Worm (Caenorhabditis elegans) whole organism, L3 larva: ENCODE data around the gene acl-4.
A peak's percentile ranks its signal among the peaks of the same experiment; 100 is the strongest.

Source experiments
- R02D3.7 ChIP-seq: fragments of 150-350 bp; optimal IDR thresholded peaks from 2 replicates; lab custom pipeline; 2014; ENCODE audit warnings: missing biosample characterization, missing genetic modification characterization
- ZK546.5 ChIP-seq: sonication (generic microtip); optimal IDR thresholded peaks from 2 replicates; lab custom pipeline; 2017; ENCODE audit warnings: missing biosample characterization, missing genetic modification characterization
- ama-1 ChIP-seq: fragments of 150-350 bp; optimal IDR thresholded peaks from 2 replicates; lab custom pipeline; 2018
- ceh-16 ChIP-seq: sonication (generic microtip); optimal IDR thresholded peaks from 2 replicates; lab custom pipeline; 2017; ENCODE audit warnings: missing biosample characterization, missing genetic modification characterization
- ceh-28 ChIP-seq: fragments of 150-350 bp; optimal IDR thresholded peaks from 2 replicates; lab custom pipeline; 2014; ENCODE audit warnings: missing biosample characterization, missing genetic modification reagents, missing genetic modification characterization
- ceh-82 ChIP-seq: fragments of 150-350 bp; optimal IDR thresholded peaks from 2 replicates; lab custom pipeline; 2014; ENCODE audit warnings: missing biosample characterization, missing genetic modification characterization
- ceh-9 ChIP-seq: sonication (generic microtip); optimal IDR thresholded peaks from 2 replicates; lab custom pipeline; 2018; ENCODE audit warnings: missing biosample characterization, missing genetic modification characterization
- egl-5 ChIP-seq: fragments of 150-350 bp; optimal IDR thresholded peaks from 2 replicates; lab custom pipeline; 2017; ENCODE audit warnings: missing biosample characterization, missing genetic modification reagents, missing genetic modification characterization, inconsistent platforms
- elt-1 ChIP-seq: fragments of 150-350 bp; optimal IDR thresholded peaks from 2 replicates; lab custom pipeline; 2014; ENCODE audit warnings: missing biosample characterization, missing genetic modification characterization
- elt-3 ChIP-seq, 3 experiments: fragments of 150-350 bp in 1 of 3; sonication (generic microtip) in 2 of 3; optimal IDR thresholded peaks; 2 replicates in 2 of 3; 4 replicates in 1 of 3; lab custom pipeline; 2014 to 2017; ENCODE audit warnings: missing biosample characterization in 3 of 3, missing genetic modification characterization in 3 of 3
- eor-1 ChIP-seq, 2 experiments: fragments of 150-350 bp; optimal IDR thresholded peaks; 2 replicates each; lab custom pipeline; 2014 to 2018; ENCODE audit warnings: missing biosample characterization in 2 of 2, missing genetic modification characterization in 2 of 2
- fkh-10 ChIP-seq: sonication (generic microtip); optimal IDR thresholded peaks from 2 replicates; lab custom pipeline; 2017; ENCODE audit warnings: missing biosample characterization, missing genetic modification reagents, missing genetic modification characterization
- fkh-2 ChIP-seq: fragments of 150-350 bp; optimal IDR thresholded peaks from 2 replicates; lab custom pipeline; 2014; ENCODE audit warnings: missing biosample characterization, missing genetic modification reagents, missing genetic modification characterization
- fos-1 ChIP-seq: fragments of 150-350 bp; optimal IDR thresholded peaks from 2 replicates; lab custom pipeline; 2014; ENCODE audit warnings: missing biosample characterization, missing genetic modification characterization
- jun-1 ChIP-seq: fragments of 150-350 bp; optimal IDR thresholded peaks from 2 replicates; lab custom pipeline; 2014; ENCODE audit warnings: missing biosample characterization, missing genetic modification reagents, missing genetic modification characterization
- lin-15B ChIP-seq: fragments of 150-350 bp; optimal IDR thresholded peaks from 2 replicates; lab custom pipeline; 2014; ENCODE audit warnings: missing biosample characterization, missing genetic modification characterization
- lin-39 ChIP-seq: fragments of 150-350 bp; optimal IDR thresholded peaks from 2 replicates; lab custom pipeline; 2018; ENCODE audit warnings: missing biosample characterization, missing genetic modification reagents, missing genetic modification characterization
- lsy-12 ChIP-seq: sonication (generic microtip); optimal IDR thresholded peaks from 2 replicates; lab custom pipeline; 2016; ENCODE audit warnings: mild to moderate bottlenecking, missing genetic modification characterization, missing compliant biosample characterization
- mdl-1 ChIP-seq: fragments of 150-350 bp; optimal IDR thresholded peaks from 2 replicates; lab custom pipeline; 2014; ENCODE audit warnings: missing biosample characterization, missing genetic modification characterization
- mml-1 ChIP-seq: fragments of 150-350 bp; sonication (generic microtip); optimal IDR thresholded peaks from 3 replicates; lab custom pipeline; 2014; ENCODE audit warnings: missing biosample characterization, missing genetic modification characterization
- nfya-1 ChIP-seq: sonication (generic microtip); optimal IDR thresholded peaks from 2 replicates; lab custom pipeline; 2017; ENCODE audit warnings: missing genetic modification characterization, mild to moderate bottlenecking, missing compliant biosample characterization, antibody characterized with exemption, moderate library complexity; ENCODE audit not compliant: insufficient read depth
- nhr-12 ChIP-seq: fragments of 150-350 bp; optimal IDR thresholded peaks from 2 replicates; lab custom pipeline; 2014; ENCODE audit warnings: missing biosample characterization, missing genetic modification characterization
- nhr-23 ChIP-seq: fragments of 150-350 bp; optimal IDR thresholded peaks from 2 replicates; lab custom pipeline; 2014; ENCODE audit warnings: missing biosample characterization, missing genetic modification reagents, missing genetic modification characterization
- nhr-237 ChIP-seq: fragments of 150-350 bp; optimal IDR thresholded peaks from 2 replicates; lab custom pipeline; 2014; ENCODE audit warnings: missing biosample characterization, missing genetic modification characterization
- nhr-28 ChIP-seq: fragments of 150-350 bp; optimal IDR thresholded peaks from 2 replicates; lab custom pipeline; 2014; ENCODE audit warnings: missing biosample characterization, missing genetic modification characterization
- nhr-43 ChIP-seq: sonication (generic microtip); optimal IDR thresholded peaks from 2 replicates; lab custom pipeline; 2016; ENCODE audit warnings: mild to moderate bottlenecking, missing genetic modification characterization, missing compliant biosample characterization; ENCODE audit not compliant: poor library complexity, severe bottlenecking
- pha-4 ChIP-seq: fragments of 150-350 bp; optimal IDR thresholded peaks from 2 replicates; lab custom pipeline; 2014; ENCODE audit warnings: missing biosample characterization, missing genetic modification reagents, missing genetic modification characterization
- sea-2 ChIP-seq: fragments of 150-350 bp; sonication (generic microtip); optimal IDR thresholded peaks from 4 replicates; lab custom pipeline; 2014; ENCODE audit warnings: missing biosample characterization, missing genetic modification reagents, missing genetic modification characterization
- skn-1 ChIP-seq: fragments of 150-350 bp; optimal IDR thresholded peaks from 2 replicates; lab custom pipeline; 2014; ENCODE audit warnings: missing biosample characterization, missing genetic modification characterization
- snpc-4 ChIP-seq: fragments of 150-350 bp; optimal IDR thresholded peaks from 2 replicates; lab custom pipeline; 2014; ENCODE audit warnings: missing biosample characterization, missing genetic modification characterization
- tbx-2 ChIP-seq: sonication (generic microtip); optimal IDR thresholded peaks from 2 replicates; lab custom pipeline; 2016; ENCODE audit warnings: mild to moderate bottlenecking, missing genetic modification characterization, missing compliant biosample characterization
- unc-39 ChIP-seq: sonication (generic microtip); optimal IDR thresholded peaks from 4 replicates; lab custom pipeline; 2017; ENCODE audit warnings: missing biosample characterization, missing genetic modification characterization
- zag-1 ChIP-seq: fragments of 150-350 bp; optimal IDR thresholded peaks from 2 replicates; lab custom pipeline; 2014; ENCODE audit warnings: missing biosample characterization, missing genetic modification characterization
- ztf-11 ChIP-seq: fragments of 150-350 bp; optimal IDR thresholded peaks from 2 replicates; lab custom pipeline; 2014; ENCODE audit warnings: missing biosample characterization, missing genetic modification characterization
- ztf-4 ChIP-seq: fragments of 150-350 bp; optimal IDR thresholded peaks from 2 replicates; lab custom pipeline; 2014; ENCODE audit warnings: missing biosample characterization, missing genetic modification characterization

acl-4 gene

DNA sequence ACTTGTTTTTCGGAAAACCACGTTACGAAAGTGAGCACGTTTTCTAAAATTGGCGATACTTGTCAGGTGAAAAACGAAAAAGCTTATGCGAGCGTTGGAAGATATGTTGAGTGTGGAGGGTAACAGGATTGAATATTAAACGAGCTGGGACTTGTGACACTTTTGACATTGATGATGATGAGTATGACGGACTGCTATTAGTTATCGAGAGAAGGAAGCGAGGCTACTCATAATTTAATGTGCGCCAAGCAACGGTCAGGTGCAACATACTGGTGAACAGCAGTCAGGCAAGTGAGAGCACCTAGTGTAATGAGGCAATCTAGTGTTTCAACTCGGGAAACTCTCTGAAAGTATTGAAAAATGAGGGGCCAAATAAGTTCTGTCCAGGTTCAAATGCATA is 20.0 kb downstream of the acl-4 start:
- no peak for TF ChIP-seq lin-15B (tag; lab: Kevin White, UChicago)
- TF ChIP-seq ztf-4 (tag; lab: Kevin White, UChicago): no peak
- TF ChIP-seq lin-39 (tag; lab: Kevin White, UChicago): no peak
- TF ChIP-seq fos-1: no peak
- no peak for TF ChIP-seq nhr-237
- no peak for TF ChIP-seq ceh-82 (tag; lab: Kevin White, UChicago)
- TF ChIP-seq mml-1 (tag; lab: Kevin White, UChicago): no peak
- TF ChIP-seq ZK546.5: no peak
- TF ChIP-seq ceh-9: no peak
- no peak for TF ChIP-seq nfya-1 (tag; lab: Kevin White, UChicago)

DNA sequence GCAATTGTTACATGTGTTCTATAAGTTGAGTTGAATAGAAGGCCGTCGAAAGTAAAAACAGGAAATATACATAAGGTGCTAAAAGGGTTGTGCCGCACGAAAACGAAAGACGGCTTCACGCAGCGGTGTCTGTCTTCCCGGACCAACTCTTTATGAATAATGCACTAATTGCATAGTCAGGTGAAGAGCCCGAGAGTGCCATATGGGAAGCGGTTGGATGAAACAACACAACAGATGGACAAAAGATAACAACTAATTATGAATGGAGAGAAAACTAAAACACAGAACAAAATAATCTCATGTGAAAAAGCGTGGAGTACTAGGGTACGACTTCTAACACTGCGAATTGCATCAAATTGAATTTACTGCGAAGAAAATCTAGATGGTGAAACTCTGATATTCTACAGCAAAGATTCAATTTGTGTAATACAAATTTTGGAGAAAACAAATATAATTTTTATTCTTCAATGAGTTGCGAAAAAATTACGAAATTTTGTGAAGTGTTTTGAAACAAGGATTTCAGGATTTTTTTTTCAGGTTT is 21.3 kb downstream of the acl-4 start:
- no peak for TF ChIP-seq ZK546.5
- no peak for TF ChIP-seq ceh-16 (tag; lab: Kevin White, UChicago)
- TF ChIP-seq egl-5 (tag; lab: Kevin White, UChicago): no peak
- TF ChIP-seq nhr-23 (tag; lab: Kevin White, UChicago): no peak
- no peak for TF ChIP-seq pha-4 (tag; lab: Kevin White, UChicago)
- TF ChIP-seq ceh-9: no peak
- TF ChIP-seq zag-1: no peak
- TF ChIP-seq nhr-237: no peak
- TF ChIP-seq, all 47 proteins: peak for 0

DNA sequence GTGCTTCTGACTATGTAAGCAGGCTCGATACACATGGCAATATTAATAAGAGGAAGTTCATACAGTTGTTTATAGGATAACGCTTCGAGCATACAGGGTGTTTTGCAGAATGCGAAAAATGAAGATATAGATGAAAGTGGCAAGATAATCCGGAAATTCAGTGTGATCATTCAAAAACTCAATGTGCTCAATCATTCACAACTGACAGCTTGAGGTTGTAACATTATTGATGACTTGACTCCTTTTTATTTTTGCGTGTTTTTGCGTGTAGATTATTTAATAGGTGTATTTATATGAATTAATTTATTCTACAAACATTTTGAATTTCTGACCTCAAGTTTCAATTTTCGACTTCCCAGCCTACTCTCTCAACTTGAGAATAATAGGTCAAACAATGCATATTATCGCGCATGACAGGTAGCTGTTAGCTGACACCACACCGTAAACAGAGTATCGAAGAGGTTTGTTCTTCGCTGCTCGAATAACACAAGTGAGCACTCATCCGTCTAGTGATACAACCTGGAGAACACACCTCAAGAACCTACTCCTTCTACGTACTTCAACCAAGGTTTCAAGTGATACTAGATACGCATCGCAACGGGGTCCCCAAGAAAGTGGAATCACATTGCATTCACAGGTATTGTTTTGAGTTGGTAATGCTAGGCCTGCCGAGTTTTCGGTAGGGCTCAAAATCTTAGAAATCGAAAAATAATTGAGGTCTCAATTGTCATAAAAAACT is 22.9 kb downstream of the acl-4 start:
- TF ChIP-seq lin-15B (tag; lab: Kevin White, UChicago) (no peak), snpc-4 (tag; lab: Kevin White, UChicago) (no peak), R02D3.7 (no peak), tbx-2 (no peak), skn-1 (tag; lab: Kevin White, UChicago) (no peak)
- TF ChIP-seq, all 47 proteins: peak for 0

DNA sequence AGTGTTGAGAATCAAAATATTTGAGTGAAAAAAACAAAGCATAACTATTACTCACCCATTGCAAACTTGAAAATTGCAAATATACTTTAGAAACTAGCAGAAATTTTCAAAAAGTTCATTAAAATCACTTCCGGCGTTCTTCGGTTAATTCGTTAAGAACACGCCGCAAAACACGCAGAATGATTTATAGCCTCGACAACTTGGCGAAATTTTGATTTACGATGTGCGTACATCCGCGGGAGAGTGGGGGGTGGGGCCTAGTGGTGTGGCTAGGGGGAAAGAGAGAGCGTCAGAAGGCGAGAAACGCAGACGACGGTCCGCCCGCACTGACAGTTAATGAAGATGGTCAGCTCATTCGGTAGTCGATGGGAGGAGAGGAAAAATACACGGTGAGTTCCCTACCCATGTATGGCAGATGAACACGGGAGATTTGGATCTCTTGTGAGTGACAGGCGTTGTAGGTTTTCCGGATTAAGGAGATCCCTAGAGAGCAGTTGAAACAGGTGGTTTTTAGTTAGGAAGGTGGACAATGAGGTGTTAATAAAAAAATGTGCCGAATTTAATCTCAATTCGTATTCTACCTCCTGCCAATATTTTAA is 24.0 kb downstream of the acl-4 start, which contains the start of gene igcm-4:
TSS of gene igcm-4 (minus strand) at position 237 of the 599 bp plus-strand sequence.
- no peak for TF ChIP-seq fos-1
- peak; percentile 14 for TF ChIP-seq lin-39 (tag; lab: Kevin White, UChicago)
- TF ChIP-seq ztf-11 (tag; lab: Kevin White, UChicago): no peak

DNA sequence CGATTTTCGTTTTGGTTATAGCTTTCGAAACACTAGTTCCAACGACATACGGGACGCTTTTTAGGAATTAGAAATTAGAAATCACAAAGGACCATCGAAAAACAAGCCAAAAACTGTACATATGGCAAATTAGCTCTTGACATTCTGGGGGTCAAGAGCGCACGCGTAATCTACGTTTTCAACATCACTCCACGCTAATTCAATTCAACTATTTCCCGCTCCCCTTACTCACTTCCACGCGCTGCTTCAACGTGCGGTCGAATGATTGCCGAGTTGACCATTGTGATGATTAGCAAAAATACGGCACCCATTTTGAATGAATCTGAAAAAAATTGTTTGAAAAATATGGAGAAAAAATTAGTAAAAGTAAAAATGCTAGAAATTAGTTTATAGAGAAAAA is 24.6 kb downstream of the acl-4 start:
- no peak for TF ChIP-seq ceh-16 (tag; lab: Kevin White, UChicago)
- TF ChIP-seq snpc-4 (tag; lab: Kevin White, UChicago): no peak
- no peak for TF ChIP-seq mdl-1 (tag; lab: Kevin White, UChicago)
- no peak for TF ChIP-seq egl-5 (tag; lab: Kevin White, UChicago)
- no peak for TF ChIP-seq ztf-11 (tag; lab: Kevin White, UChicago)
- TF ChIP-seq elt-3 (tag; optimal IDR thresholded peaks at IDR 0.05; lab: Kevin White, UChicago): no peak
- TF ChIP-seq fkh-10 (GFP tag; lab: Kevin White, UChicago): no peak
- TF ChIP-seq, all 47 proteins: peak for 0

DNA sequence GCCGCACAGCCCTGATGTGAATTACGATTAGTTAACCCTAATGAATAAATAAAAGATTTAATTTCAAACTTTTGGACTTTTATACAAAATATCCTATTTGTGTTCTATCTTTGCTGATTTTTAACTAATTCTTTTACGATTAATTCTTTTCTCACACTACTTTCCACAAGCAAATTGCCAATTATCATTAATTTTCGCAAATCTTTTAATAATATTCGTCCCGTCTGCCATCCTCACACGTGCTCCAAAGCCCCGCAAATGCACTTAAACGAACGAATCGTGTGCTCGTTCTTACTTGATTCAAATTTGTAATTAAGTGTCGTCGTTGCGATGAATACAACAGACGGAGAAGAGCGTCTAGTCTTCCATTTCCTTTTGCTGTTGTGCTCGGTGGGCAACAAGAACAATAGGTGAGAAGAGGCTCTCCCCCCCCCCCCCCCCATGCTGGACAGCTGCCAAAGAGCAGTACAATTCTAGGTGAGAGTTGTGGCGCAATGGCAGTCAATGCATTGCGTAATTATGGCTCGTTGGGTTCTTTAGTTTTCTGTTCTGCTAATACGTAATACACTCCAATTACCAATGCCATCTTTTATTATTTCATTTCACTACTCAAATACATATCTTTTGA is 25.6 kb downstream of the acl-4 start:
- TF ChIP-seq nhr-28 (tag; lab: Kevin White, UChicago): no peak
- TF ChIP-seq lsy-12: no peak
- no peak for TF ChIP-seq fkh-2 (tag; lab: Kevin White, UChicago)
- TF ChIP-seq egl-5 (tag; lab: Kevin White, UChicago): no peak
- TF ChIP-seq mml-1 (tag; lab: Kevin White, UChicago): no peak
- TF ChIP-seq eor-1 (tag; optimal IDR thresholded peaks at IDR 0.05; lab: Kevin White, UChicago): no peak
- TF ChIP-seq ceh-28 (tag; lab: Kevin White, UChicago): no peak
- TF ChIP-seq jun-1 (tag; lab: Kevin White, UChicago): no peak
- TF ChIP-seq unc-39 (tag; lab: Kevin White, UChicago): no peak
- TF ChIP-seq ztf-4 (tag; lab: Kevin White, UChicago): no peak
- no peak for TF ChIP-seq ceh-82 (tag; lab: Kevin White, UChicago)
- TF ChIP-seq sea-2 (GFP tag; lab: Kevin White, UChicago): no peak
- TF ChIP-seq fos-1: no peak
- TF ChIP-seq ama-1 (lab: Kevin White, UChicago): no peak
- no peak for TF ChIP-seq skn-1 (tag; lab: Kevin White, UChicago)
- TF ChIP-seq R02D3.7: no peak
- no peak for TF ChIP-seq mdl-1 (tag; lab: Kevin White, UChicago)
- no peak for TF ChIP-seq nhr-43 (tag; lab: Kevin White, UChicago)
- TF ChIP-seq nhr-12: no peak
- no peak for TF ChIP-seq elt-1 (tag; lab: Kevin White, UChicago)
